Worm (Caenorhabditis elegans): Measurements from ENCODE around the gene cyn-11.

ce11 chrII:8746298-8746775 lies 30.3 kb upstream of the cyn-11 start:
- TF ChIP-seq hmg-4 (GFP tag; optimal IDR thresholded peaks at IDR 0.05) (no peak), tra-4 (tag; optimal IDR thresholded peaks at IDR 0.05) (no peak), pes-1 (GFP tag; IDR thresholded peaks at IDR 0.05) (no peak), ets-7 (tag; optimal IDR thresholded peaks at IDR 0.05) (no peak), ceh-36 (tag; optimal IDR thresholded peaks at IDR 0.05) (no peak), ama-1 (optimal IDR thresholded peaks at IDR 0.05) (no peak), tbx-11 (GFP tag; IDR thresholded peaks at IDR 0.05) (no peak), flt-1 (GFP tag; IDR thresholded peaks at IDR 0.05) (no peak), hnd-1 (tag; optimal IDR thresholded peaks at IDR 0.05) (no peak), B0310.2 (tag; optimal IDR thresholded peaks at IDR 0.05) (no peak), scrt-1 (GFP tag; IDR thresholded peaks at IDR 0.05) (no peak), F13C5.2 (tag; optimal IDR thresholded peaks at IDR 0.05) (no peak), aly-1 (tag; optimal IDR thresholded peaks at IDR 0.05) (no peak), tbx-37 (GFP tag; conservative IDR thresholded peaks at IDR 0.05) (no peak)
